Worm (Caenorhabditis elegans): ENCODE results near the gene C05G5.5.

The C05G5.5 gene

ce11 chrX:14708176-14708642, 52.7 kb downstream of the C05G5.5 start (continued):
- TF ChIP-seq snpc-4 (GFP tag; optimal IDR thresholded peaks at IDR 0.05), result peak; percentile 65
- TF ChIP-seq snpc-4 (tag; optimal IDR thresholded peaks at IDR 0.05), result peak; percentile 64 to 81 (median 72)
- peak; percentile 40 for TF ChIP-seq B0035.1 (tag; optimal IDR thresholded peaks at IDR 0.05)
- TF ChIP-seq F39B2.1 (GFP tag; IDR thresholded peaks at IDR 0.05), result no peak
- no peak for TF ChIP-seq F33H1.4 (GFP tag; IDR thresholded peaks at IDR 0.05)
- TF ChIP-seq madf-6 (GFP tag; IDR thresholded peaks at IDR 0.05), result 0 out of 2 replicates have a peak, but pooled peaks have one; percentile 22
- TF ChIP-seq egrh-3 (GFP tag; IDR thresholded peaks at IDR 0.05), result peak; percentile 98
- TF ChIP-seq F22D6.2 (tag; optimal IDR thresholded peaks at IDR 0.05), result peak; percentile 44
- no peak for TF ChIP-seq ztf-3 (GFP tag; optimal IDR thresholded peaks at IDR 0.05)
- TF ChIP-seq ztf-28 (GFP tag; IDR thresholded peaks at IDR 0.05), result no peak
- peak; percentile 95 for TF ChIP-seq attf-5 (GFP tag; optimal IDR thresholded peaks at IDR 0.05)
- peak; percentile 71; the same call in 1 of the 2 replicates for TF ChIP-seq let-526 (GFP tag; IDR thresholded peaks at IDR 0.05)
- TF ChIP-seq ztf-18 (tag; optimal IDR thresholded peaks at IDR 0.05), result peak; percentile 62
- peak; percentile 82 for TF ChIP-seq gei-17 (GFP tag; optimal IDR thresholded peaks at IDR 0.05)
- TF ChIP-seq B0336.3 (GFP tag; IDR thresholded peaks at IDR 0.05), result peak; percentile 89
- no peak for TF ChIP-seq attf-6 (GFP tag; IDR thresholded peaks at IDR 0.05)
- TF ChIP-seq athp-1 (tag; optimal IDR thresholded peaks at IDR 0.05), result peak; percentile 85
- TF ChIP-seq repo-1 (tag; optimal IDR thresholded peaks at IDR 0.05), result peak; percentile 54
- TF ChIP-seq ceh-91 (GFP tag; IDR thresholded peaks at IDR 0.05), result no peak
- no peak for TF ChIP-seq hlh-26 (GFP tag; conservative IDR thresholded peaks at IDR 0.05)
- no peak for TF ChIP-seq snpc-1.1 (tag; optimal IDR thresholded peaks at IDR 0.05; ENCODE audit: insufficient read depth)
- no peak for TF ChIP-seq bed-1 (GFP tag; IDR thresholded peaks at IDR 0.05)
- no peak for TF ChIP-seq lsy-27 (tag; optimal IDR thresholded peaks at IDR 0.05; ENCODE audit: borderline replicate concordance, insufficient read depth)
- TF ChIP-seq Y79H2A.3 (GFP tag; conservative IDR thresholded peaks at IDR 0.05), result no peak
- TF ChIP-seq Y53G8AR.9 (GFP tag; conservative IDR thresholded peaks at IDR 0.05), result 0 out of 2 replicates have a peak, but pooled peaks have one; percentile 75
- TF ChIP-seq nhr-80 (tag; optimal IDR thresholded peaks at IDR 0.05), result peak; percentile 80
- TF ChIP-seq K12H6.12 (tag; optimal IDR thresholded peaks at IDR 0.05), result peak; percentile 98
- peak; percentile 62 for TF ChIP-seq hmg-1.2 (GFP tag; IDR thresholded peaks at IDR 0.05)
- no peak for TF ChIP-seq Y53F4B.3 (GFP tag; IDR thresholded peaks at IDR 0.05)
- no peak for TF ChIP-seq F57A8.1 (GFP tag; optimal IDR thresholded peaks at IDR 0.05)

- TF ChIP-seq mes-4 (tag; optimal IDR thresholded peaks at IDR 0.05), result no peak
- no peak for TF ChIP-seq sdz-38 (tag; optimal IDR thresholded peaks at IDR 0.05)
- no peak for TF ChIP-seq unc-130 (GFP tag; optimal IDR thresholded peaks at IDR 0.05)
- peak; percentile 79 to 86 for TF ChIP-seq let-607 (tag; optimal IDR thresholded peaks at IDR 0.05)
- no peak for TF ChIP-seq snpc-4 (GFP tag; optimal IDR thresholded peaks at IDR 0.05)
- peak in 2 of 4 experiments; percentile 14 to 41 for TF ChIP-seq snpc-4 (tag; optimal IDR thresholded peaks at IDR 0.05)
- TF ChIP-seq dox-1 (GFP tag; IDR thresholded peaks at IDR 0.05), result peak; percentile 31; the same call in 1 of the 2 replicates
- no peak for TF ChIP-seq Y95B8A.8 (GFP tag; IDR thresholded peaks at IDR 0.05)
- TF ChIP-seq lir-1 (GFP tag; conservative IDR thresholded peaks at IDR 0.05), result no peak
- TF ChIP-seq cebp-2 (GFP tag; IDR thresholded peaks at IDR 0.05), result no peak
- TF ChIP-seq ztf-22 (GFP tag; optimal IDR thresholded peaks at IDR 0.05), result peak; percentile 22
- TF ChIP-seq nhr-80 (tag; optimal IDR thresholded peaks at IDR 0.05), result peak; percentile 96
- TF ChIP-seq ceh-27 (GFP tag; optimal IDR thresholded peaks at IDR 0.05), result no peak
- TF ChIP-seq B0035.1 (tag; optimal IDR thresholded peaks at IDR 0.05), result no peak
- no peak for TF ChIP-seq hlh-26 (GFP tag; conservative IDR thresholded peaks at IDR 0.05)
- TF ChIP-seq pbrm-1 (GFP tag; IDR thresholded peaks at IDR 0.05), result no peak
- peak; percentile 19; the same call in 1 of the 2 replicates for TF ChIP-seq mcd-1 (GFP tag; IDR thresholded peaks at IDR 0.05)
- TF ChIP-seq D2030.7 (GFP tag; IDR thresholded peaks at IDR 0.05), result no peak
- no peak for TF ChIP-seq K12H6.12 (tag; optimal IDR thresholded peaks at IDR 0.05)
- TF ChIP-seq lin-26 (GFP tag; IDR thresholded peaks at IDR 0.05), result 0 out of 2 replicates have a peak, but pooled peaks have one; percentile 10
- TF ChIP-seq Y53G8AR.9 (GFP tag; conservative IDR thresholded peaks at IDR 0.05), result no peak
- TF ChIP-seq zim-3 (tag; optimal IDR thresholded peaks at IDR 0.05), result no peak
- TF ChIP-seq atf-7 (tag; optimal IDR thresholded peaks at IDR 0.05), result peak; percentile 67
- TF ChIP-seq hmg-1.2 (GFP tag; IDR thresholded peaks at IDR 0.05), result no peak
Observed at ce11 chrX:14706698-14707285, 54.1 kb downstream of the C05G5.5 start, which contains the start of gene tmem-184. Gene tmem-184 (minus strand): TSS chrX:14706861.
